Fruit fly (Drosophila melanogaster): Measurements from ENCODE around the gene CG42507.

Gene CG42507

DNA sequence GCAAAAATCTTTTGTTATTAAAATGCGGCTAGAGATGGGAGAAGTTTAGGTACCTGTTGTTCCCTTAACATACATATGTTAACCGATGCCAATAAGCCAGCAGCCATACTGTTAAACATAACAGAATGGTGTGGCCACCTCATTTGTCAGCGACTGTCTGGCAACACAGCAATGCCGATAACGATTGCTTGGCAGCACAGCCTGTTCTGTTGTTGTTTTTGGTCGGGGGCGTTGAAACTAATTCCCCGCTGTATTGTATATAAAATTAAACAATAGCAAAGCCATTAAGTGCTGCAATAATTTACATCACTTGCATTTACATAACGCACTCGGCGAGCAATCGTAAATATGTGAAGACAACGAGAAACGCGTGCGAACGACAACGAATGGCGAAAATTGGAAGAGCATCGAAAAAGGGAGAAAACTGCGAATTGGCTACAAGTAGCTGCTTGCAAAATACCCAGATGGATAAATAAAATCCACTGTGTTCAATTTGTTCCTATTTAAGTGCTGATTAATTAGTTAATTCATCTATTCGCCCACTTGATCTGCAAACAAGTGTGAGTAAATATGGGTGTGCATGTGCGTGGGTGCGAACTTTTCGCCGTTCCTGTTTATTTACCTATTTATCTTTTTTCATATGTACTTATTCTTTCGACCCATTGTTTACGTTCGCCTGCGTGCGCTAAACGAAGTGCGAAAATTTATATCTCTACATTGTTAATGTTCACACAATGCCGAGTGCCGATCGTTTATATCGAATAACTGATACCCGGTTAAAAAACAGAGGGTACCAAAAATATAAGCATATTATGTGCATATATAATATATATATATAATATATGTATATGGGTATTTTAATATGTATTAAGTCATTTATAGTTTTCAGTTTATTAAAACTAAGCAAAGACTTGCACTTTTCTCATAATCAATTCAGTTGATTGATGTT, 4.3 kb upstream of the CG42507 start, which contains the start of the genes Tsen34 and Mgat4a (continued):
- peak; percentile 56 for TF ChIP-seq CG6765 (GFP tag; optimal IDR thresholded peaks at IDR 0.05)
- TF ChIP-seq Ada2b (GFP tag; IDR thresholded peaks at IDR 0.05) = no peak; the same call in 1 of the 2 replicates
- TF ChIP-seq Atf6 (GFP tag; IDR thresholded peaks at IDR 0.05) = peak; percentile 73; the same call in 1 of the 2 replicates
- TF ChIP-seq Dip3 (GFP tag; optimal IDR thresholded peaks at IDR 0.05) = peak; percentile 3
- no peak for TF ChIP-seq CG10565 (GFP tag; optimal IDR thresholded peaks at IDR 0.05)
- peak; percentile 71 for TF ChIP-seq CG9932 (GFP tag; IDR thresholded peaks at IDR 0.05)
- TF ChIP-seq Stat92E (GFP tag; optimal IDR thresholded peaks at IDR 0.05) = peak in 1 of 3 experiments; percentile 37
- TF ChIP-seq Hmr (GFP tag; optimal IDR thresholded peaks at IDR 0.05) = peak; percentile 76
- no peak for TF ChIP-seq en (GFP tag; optimal IDR thresholded peaks at IDR 0.05)
- TF ChIP-seq hb (GFP tag; IDR thresholded peaks at IDR 0.05; ENCODE audit: partially characterized antibody) = no peak
- peak; percentile 44; the same call in 1 of the 2 replicates for TF ChIP-seq Awh (GFP tag; IDR thresholded peaks at IDR 0.05)
- TF ChIP-seq CG9876 (GFP tag; optimal IDR thresholded peaks at IDR 0.05) = peak; percentile 17
- TF ChIP-seq Hey (tag; optimal IDR thresholded peaks at IDR 0.05) = no peak
- TF ChIP-seq NfI (GFP tag; optimal IDR thresholded peaks at IDR 0.05) = no peak
- no peak for TF ChIP-seq CG4282 (GFP tag; optimal IDR thresholded peaks at IDR 0.05)
- no peak for TF ChIP-seq CG8281 (tag; optimal IDR thresholded peaks at IDR 0.05)
- TF ChIP-seq CG43689 (GFP tag; IDR thresholded peaks at IDR 0.05) = no peak
- no peak for TF ChIP-seq CG12391 (tag; optimal IDR thresholded peaks at IDR 0.05)
- TF ChIP-seq CG17361 (GFP tag; IDR thresholded peaks at IDR 0.05) = no peak; the same call in 2 of the 3 replicates
- TF ChIP-seq Atf3 (GFP tag; optimal IDR thresholded peaks at IDR 0.05) = no peak
- TF ChIP-seq ken (GFP tag; IDR thresholded peaks at IDR 0.05) = no peak
- peak; percentile 55 for TF ChIP-seq CrebB (tag; optimal IDR thresholded peaks at IDR 0.05)
- TF ChIP-seq CG10321 (GFP tag; IDR thresholded peaks at IDR 0.05) = peak; percentile 35; the same call in 1 of the 2 replicates
- peak; percentile 22 for TF ChIP-seq CG9817 (tag; optimal IDR thresholded peaks at IDR 0.05)
- no peak for TF ChIP-seq ro (GFP tag; IDR thresholded peaks at IDR 0.05)
- TF ChIP-seq pita (GFP tag; optimal IDR thresholded peaks at IDR 0.05) = no peak
- TF ChIP-seq abd-A (tag; optimal IDR thresholded peaks at IDR 0.05) = no peak
- peak; percentile 67 for TF ChIP-seq CG10431 (GFP tag; optimal IDR thresholded peaks at IDR 0.05)
- no peak for TF ChIP-seq sima (GFP tag; optimal IDR thresholded peaks at IDR 0.05)
- no peak for TF ChIP-seq gem (tag; optimal IDR thresholded peaks at IDR 0.05)
- peak; percentile 33 for TF ChIP-seq lilli (GFP tag; optimal IDR thresholded peaks at IDR 0.05)
- TF ChIP-seq CG9797 (GFP tag; optimal IDR thresholded peaks at IDR 0.05) = peak; percentile 50
- no peak for TF ChIP-seq CG33213 (GFP tag; optimal IDR thresholded peaks at IDR 0.05)
- TF ChIP-seq CG10267 (tag; optimal IDR thresholded peaks at IDR 0.05) = peak; percentile 42
- peak; percentile 55; the same call in 2 of the 3 replicates for TF ChIP-seq knrl (GFP tag; IDR thresholded peaks at IDR 0.05; ENCODE audit: partially characterized antibody)
- peak; percentile 9 for TF ChIP-seq CG30020 (tag; optimal IDR thresholded peaks at IDR 0.05)
- no peak for TF ChIP-seq Ssrp (tag; optimal IDR thresholded peaks at IDR 0.05)
- no peak for TF ChIP-seq nom (GFP tag; optimal IDR thresholded peaks at IDR 0.05)
- no peak for TF ChIP-seq CG2199 (GFP tag; IDR thresholded peaks at IDR 0.05)
- TF ChIP-seq repo (GFP tag; optimal IDR thresholded peaks at IDR 0.05) = peak; percentile 3
- no peak for TF ChIP-seq CG17328 (GFP tag; IDR thresholded peaks at IDR 0.05)
- TF ChIP-seq MESR4 (GFP tag; optimal IDR thresholded peaks at IDR 0.05) = peak; percentile 84
- TF ChIP-seq caup (GFP tag; optimal IDR thresholded peaks at IDR 0.05; ENCODE audit: severe bottlenecking) = peak; percentile 79
- TF ChIP-seq kni (GFP tag; optimal IDR thresholded peaks at IDR 0.05) = peak; percentile 11
- peak; percentile 50; the same call in 2 of the 3 replicates for TF ChIP-seq CG16813 (GFP tag; IDR thresholded peaks at IDR 0.05; ENCODE audit: partially characterized antibody)
- peak; percentile 19 for TF ChIP-seq Bdp1 (GFP tag; optimal IDR thresholded peaks at IDR 0.05)
- TF ChIP-seq Poxn (GFP tag; IDR thresholded peaks at IDR 0.05) = no peak
